Worm (Caenorhabditis elegans) whole organism, L1 larva: Measurements from ENCODE around the gene nas-38.

ENCODE experiments used
- Y116A8C.19 ChIP-seq: sonication (generic microtip); optimal IDR thresholded peaks from 2 replicates; lab custom pipeline; 2016; ENCODE audit warnings: missing compliant biosample characterization, missing genetic modification characterization, borderline replicate concordance
- aly-2 ChIP-seq: fragments of 150-350 bp; optimal IDR thresholded peaks from 2 replicates; lab custom pipeline; 2014; ENCODE audit warnings: missing biosample characterization, missing genetic modification characterization
- ama-1 ChIP-seq: fragments of 150-350 bp; optimal IDR thresholded peaks from 2 replicates; lab custom pipeline; 2014
- efl-3 ChIP-seq: fragments of 200-800 bp; sonication (Bioruptor generic); optimal IDR thresholded peaks from 2 replicates; lab custom pipeline; 2018; ENCODE audit warnings: mild to moderate bottlenecking, missing genetic modification characterization, missing compliant biosample characterization
- lin-39 ChIP-seq: fragments of 150-350 bp; optimal IDR thresholded peaks from 2 replicates; lab custom pipeline; 2014; ENCODE audit warnings: missing biosample characterization, missing genetic modification reagents, missing genetic modification characterization
- nhr-11 ChIP-seq: fragments of 150-350 bp; optimal IDR thresholded peaks from 2 replicates; lab custom pipeline; 2014; ENCODE audit warnings: missing biosample characterization, missing genetic modification characterization
- nhr-76 ChIP-seq: sonication (generic microtip); optimal IDR thresholded peaks from 2 replicates; lab custom pipeline; 2017; ENCODE audit warnings: missing biosample characterization, missing genetic modification characterization
- unc-130 ChIP-seq: fragments of 150-350 bp; optimal IDR thresholded peaks from 2 replicates; lab custom pipeline; 2017; ENCODE audit warnings: missing biosample characterization, missing genetic modification characterization, inconsistent platforms

- TF ChIP-seq nhr-11 (tag; lab: Kevin White, UChicago): no peak
- no peak for TF ChIP-seq Y116A8C.19 (tag; lab: Kevin White, UChicago)
- no peak for TF ChIP-seq unc-130 (tag; lab: Kevin White, UChicago)
- no peak for TF ChIP-seq efl-3 (GFP tag; lab: Kevin White, UChicago)
- no peak for TF ChIP-seq nhr-76
- TF ChIP-seq aly-2 (tag; lab: Kevin White, UChicago): no peak
- TF ChIP-seq lin-39 (tag; lab: Kevin White, UChicago): no peak
- no peak for TF ChIP-seq ama-1 (lab: Kevin White, UChicago)
These were observed 36.0 kb downstream of the nas-38 start, which contains the start of gene F13C5.2 for ce11 chrX:593910-594447.
